Fruit fly (Drosophila melanogaster) whole organism, embryonic: ENCODE measurements around the gene dsf.

ENCODE experiments used
- Abd-B ChIP-seq: fragments of 200-800 bp; sonication (Bioruptor generic); optimal IDR thresholded peaks from 2 replicates; lab custom pipeline; 2018; ENCODE audit warnings: missing biosample characterization, mild to moderate bottlenecking, missing genetic modification characterization, moderate library complexity
- CG10274 ChIP-seq: fragments of 200-800 bp; sonication (Bioruptor generic); optimal IDR thresholded peaks from 3 replicates; lab custom pipeline; 2017; ENCODE audit warnings: missing biosample characterization, mild to moderate bottlenecking, missing genetic modification characterization
- CG10654 ChIP-seq: fragments of 200-800 bp; sonication (Bioruptor generic); optimal IDR thresholded peaks from 2 replicates; lab custom pipeline; 2016; ENCODE audit warnings: missing biosample characterization, missing genetic modification characterization
- CG10979 ChIP-seq: fragments of 200-800 bp; sonication (Bioruptor generic); optimal IDR thresholded peaks from 2 replicates; lab custom pipeline; 2018; ENCODE audit warnings: missing biosample characterization, mild to moderate bottlenecking, missing genetic modification characterization, moderate library complexity
- CG11398 ChIP-seq: fragments of 200-800 bp; sonication (Bioruptor generic); optimal IDR thresholded peaks from 2 replicates; lab custom pipeline; 2016; ENCODE audit warnings: missing biosample characterization, missing genetic modification characterization
- CG12391 ChIP-seq: fragments of 200-800 bp; sonication (Bioruptor generic); optimal IDR thresholded peaks from 3 replicates; lab custom pipeline; 2018; ENCODE audit warnings: missing biosample characterization, mild to moderate bottlenecking, missing genetic modification characterization, moderate library complexity
- CG13775 ChIP-seq: fragments of 200-800 bp; sonication (Bioruptor generic); optimal IDR thresholded peaks from 3 replicates; lab custom pipeline; 2017; ENCODE audit warnings: missing biosample characterization, mild to moderate bottlenecking, missing genetic modification characterization
- CG15479 ChIP-seq: fragments of 200-800 bp; sonication (Bioruptor generic); optimal IDR thresholded peaks from 3 replicates; lab custom pipeline; 2019; ENCODE audit warnings: missing biosample characterization, mild to moderate bottlenecking, missing genetic modification characterization, moderate library complexity
- CG17328 ChIP-seq: fragments of 200-800 bp; sonication (Bioruptor generic); IDR thresholded peaks from 2 replicates; pipeline ENCODE4 v1.3.6; 2022; ENCODE audit warnings: missing biosample characterization, missing genetic modification characterization
- CG1832 ChIP-seq: fragments of 200-800 bp; sonication (Bioruptor generic); optimal IDR thresholded peaks from 2 replicates; lab custom pipeline; 2017; ENCODE audit warnings: missing biosample characterization, mild to moderate bottlenecking, missing genetic modification characterization, inconsistent platforms
- CG3281 ChIP-seq: fragments of 200-800 bp; sonication (Bioruptor generic); optimal IDR thresholded peaks from 3 replicates; lab custom pipeline; 2017; ENCODE audit warnings: missing biosample characterization, mild to moderate bottlenecking, missing genetic modification characterization
- CG34422 ChIP-seq: fragments of 200-800 bp; sonication (Bioruptor generic); IDR thresholded peaks from 3 replicates; pipeline ENCODE4 v1.3.6; 2022; ENCODE audit warnings: missing biosample characterization, missing genetic modification characterization
- CG4404 ChIP-seq: fragments of 200-800 bp; sonication (Bioruptor generic); IDR thresholded peaks from 2 replicates; pipeline ENCODE4 v1.3.6; 2022; ENCODE audit warnings: missing biosample characterization, missing genetic modification characterization
- CG6791 ChIP-seq: fragments of 200-800 bp; sonication (Bioruptor generic); IDR thresholded peaks from 3 replicates; pipeline ENCODE4 v1.3.6; 2022; ENCODE audit warnings: missing biosample characterization, missing genetic modification characterization; ENCODE audit not compliant: partially characterized antibody
- CG6854 ChIP-seq: fragments of 200-800 bp; sonication (Bioruptor generic); optimal IDR thresholded peaks from 3 replicates; lab custom pipeline; 2017; ENCODE audit warnings: missing biosample characterization, mild to moderate bottlenecking, missing genetic modification characterization
- CG7839 ChIP-seq: fragments of 200-800 bp; sonication (Bioruptor generic); optimal IDR thresholded peaks from 3 replicates; lab custom pipeline; 2018; ENCODE audit warnings: missing biosample characterization, mild to moderate bottlenecking, missing genetic modification characterization, moderate library complexity
- CG8924 ChIP-seq: fragments of 200-800 bp; optimal IDR thresholded peaks from 3 replicates; lab custom pipeline; 2019; ENCODE audit warnings: missing biosample characterization, mild to moderate bottlenecking, missing genetic modification characterization, moderate library complexity
- CG9215 ChIP-seq: fragments of 200-800 bp; sonication (Bioruptor generic); IDR thresholded peaks from 2 replicates; pipeline ENCODE4 v1.3.6; 2022; ENCODE audit warnings: missing biosample characterization, missing genetic modification characterization
- Camta ChIP-seq: fragments of 200-800 bp; sonication (Bioruptor generic); optimal IDR thresholded peaks from 2 replicates; lab custom pipeline; 2016; ENCODE audit warnings: missing biosample characterization, missing genetic modification characterization
- Dip3 ChIP-seq: fragments of 200-800 bp; sonication (Bioruptor generic); optimal IDR thresholded peaks from 3 replicates; lab custom pipeline; 2016; ENCODE audit warnings: missing biosample characterization, missing genetic modification characterization
- E2f2 ChIP-seq: fragments of 200-800 bp; sonication (Bioruptor generic); IDR thresholded peaks from 2 replicates; pipeline ENCODE4 v1.3.6; 2022; ENCODE audit warnings: missing biosample characterization, missing genetic modification characterization
- Eip74EF ChIP-seq, 2 experiments: fragments of 200-800 bp in 1 of 2; fragments of >200 bp in 1 of 2; sonication (Bioruptor generic) in 1 of 2; optimal IDR thresholded peaks; 2 replicates each; lab custom pipeline; 2017 to 2019; ENCODE audit warnings: missing biosample characterization in 2 of 2, missing genetic modification characterization in 2 of 2, mild to moderate bottlenecking in 1 of 2, moderate library complexity in 1 of 2
- H15 ChIP-seq: fragments of 200-800 bp; sonication (Bioruptor generic); IDR thresholded peaks from 3 replicates; pipeline ENCODE4 v1.3.6; 2022; ENCODE audit warnings: missing biosample characterization, missing genetic modification characterization
- HHEX ChIP-seq: fragments of 200-800 bp; sonication (Bioruptor generic); optimal IDR thresholded peaks from 3 replicates; lab custom pipeline; 2017; ENCODE audit warnings: missing biosample characterization, mild to moderate bottlenecking, missing genetic modification characterization, missing genetic modification reagents
- Mad ChIP-seq: fragments of 200-800 bp; sonication (Bioruptor generic); optimal IDR thresholded peaks from 2 replicates; lab custom pipeline; 2016; ENCODE audit warnings: missing biosample characterization, missing genetic modification characterization
- Med ChIP-seq: fragments of 200-800 bp; sonication (Bioruptor generic); peaks from one replicate; lab custom pipeline; 2016; ENCODE audit warnings: missing biosample characterization, missing genetic modification characterization, mild to moderate bottlenecking, inconsistent platforms, moderate library complexity
- Meics ChIP-seq: fragments of 200-800 bp; sonication (Bioruptor generic); optimal IDR thresholded peaks from 2 replicates; lab custom pipeline; 2017; ENCODE audit warnings: missing biosample characterization, mild to moderate bottlenecking, missing genetic modification characterization
- Six4 ChIP-seq: fragments of 200-800 bp; sonication (Bioruptor generic); optimal IDR thresholded peaks from 2 replicates; lab custom pipeline; 2016; ENCODE audit warnings: missing biosample characterization, missing genetic modification characterization
- Sox100B ChIP-seq: fragments of 200-800 bp; sonication (Bioruptor generic); optimal IDR thresholded peaks from 3 replicates; lab custom pipeline; 2018; ENCODE audit warnings: missing biosample characterization, mild to moderate bottlenecking, missing genetic modification characterization
- Spps ChIP-seq: fragments of 200-800 bp; sonication (Bioruptor generic); optimal IDR thresholded peaks from 2 replicates; lab custom pipeline; 2018; ENCODE audit warnings: missing biosample characterization, mild to moderate bottlenecking, missing genetic modification characterization
- ab ChIP-seq: fragments of 200-800 bp; sonication (Bioruptor generic); optimal IDR thresholded peaks from 2 replicates; lab custom pipeline; 2016; ENCODE audit warnings: missing biosample characterization, missing genetic modification characterization
- br ChIP-seq: fragments of >200 bp; optimal IDR thresholded peaks from 2 replicates; lab custom pipeline; 2017
- cas ChIP-seq: fragments of 200-800 bp; sonication (Bioruptor generic); IDR thresholded peaks from 2 replicates; pipeline ENCODE4 v1.3.6; 2022; ENCODE audit warnings: missing biosample characterization, missing genetic modification characterization
- caup ChIP-seq: fragments of 200-800 bp; sonication (Bioruptor generic); optimal IDR thresholded peaks from 3 replicates; lab custom pipeline; 2017; ENCODE audit warnings: missing biosample characterization, mild to moderate bottlenecking, missing genetic modification characterization, moderate library complexity; ENCODE audit not compliant: severe bottlenecking
- corto ChIP-seq: fragments of 200-800 bp; sonication (Bioruptor generic); optimal IDR thresholded peaks from 2 replicates; lab custom pipeline; 2016; ENCODE audit warnings: missing biosample characterization, mild to moderate bottlenecking, missing genetic modification characterization, moderate library complexity
- crp ChIP-seq, 2 experiments: fragments of 200-800 bp; sonication (Bioruptor generic); optimal IDR thresholded peaks; 2 replicates in 1 of 2; 3 replicates in 1 of 2; lab custom pipeline; 2017; ENCODE audit warnings: missing biosample characterization in 2 of 2, missing genetic modification characterization in 2 of 2, mild to moderate bottlenecking in 1 of 2, moderate library complexity in 1 of 2
- gce ChIP-seq: fragments of 200-800 bp; sonication (Bioruptor generic); IDR thresholded peaks from 3 replicates; pipeline ENCODE4 v1.3.6; 2022; ENCODE audit warnings: missing biosample characterization, missing genetic modification characterization
- gem ChIP-seq: fragments of 200-800 bp; sonication (Bioruptor generic); optimal IDR thresholded peaks from 2 replicates; lab custom pipeline; 2019; ENCODE audit warnings: missing biosample characterization, mild to moderate bottlenecking, missing genetic modification characterization, moderate library complexity
- gfzf ChIP-seq: fragments of 200-800 bp; sonication (Bioruptor generic); optimal IDR thresholded peaks from 2 replicates; lab custom pipeline; 2016; ENCODE audit warnings: missing biosample characterization, mild to moderate bottlenecking, missing genetic modification characterization, moderate library complexity
- hbn ChIP-seq: fragments of 200-800 bp; sonication (Bioruptor generic); IDR thresholded peaks from 2 replicates; pipeline ENCODE4 v1.3.6; 2022; ENCODE audit warnings: missing biosample characterization, missing genetic modification characterization; ENCODE audit not compliant: partially characterized antibody
- ken ChIP-seq: fragments of 200-800 bp; sonication (Bioruptor generic); IDR thresholded peaks from 3 replicates; pipeline ENCODE4 v1.3.6; 2022; ENCODE audit warnings: missing biosample characterization, missing genetic modification characterization
- lbe ChIP-seq: fragments of 200-800 bp; sonication (Bioruptor generic); optimal IDR thresholded peaks from 2 replicates; lab custom pipeline; 2016; ENCODE audit warnings: missing biosample characterization, mild to moderate bottlenecking, missing genetic modification characterization
- onecut ChIP-seq: fragments of 200-800 bp; sonication (Bioruptor generic); IDR thresholded peaks from 2 replicates; pipeline ENCODE4 v1.3.6; 2022; ENCODE audit warnings: missing biosample characterization, missing genetic modification characterization
- pan ChIP-seq, 4 experiments: fragments of >200 bp in 3 of 4; fragments of 200-800 bp in 1 of 4; sonication (Bioruptor generic) in 1 of 4; optimal IDR thresholded peaks in 3 of 4; IDR thresholded peaks in 1 of 4; 2 replicates each; pipeline versions ENCODE4 v1.3.6 to Lab custom; 2017 to 2022; ENCODE audit warnings: missing biosample characterization in 2 of 4, missing genetic modification characterization in 2 of 4, mixed read lengths in 1 of 4
- salm ChIP-seq: fragments of 200-800 bp; sonication (Bioruptor generic); optimal IDR thresholded peaks from 2 replicates; lab custom pipeline; 2018; ENCODE audit warnings: missing biosample characterization, mild to moderate bottlenecking, missing genetic modification characterization
- seq ChIP-seq: fragments of 200-800 bp; sonication (Bioruptor generic); IDR thresholded peaks from 2 replicates; pipeline ENCODE4 v1.3.6; 2022; ENCODE audit warnings: missing biosample characterization, missing genetic modification characterization
- ttk ChIP-seq: fragments of 200-800 bp; sonication (Bioruptor generic); IDR thresholded peaks from 2 replicates; pipeline ENCODE4 v2.1.2; 2022; ENCODE audit warnings: missing biosample characterization, missing genetic modification characterization
- wek ChIP-seq: fragments of 200-800 bp; sonication (Bioruptor generic); optimal IDR thresholded peaks from 3 replicates; lab custom pipeline; 2018; ENCODE audit warnings: missing biosample characterization, mild to moderate bottlenecking, missing genetic modification characterization, moderate library complexity
- zfh1 ChIP-seq: fragments of 200-800 bp; sonication (Bioruptor generic); IDR thresholded peaks from 3 replicates; pipeline ENCODE4 v1.3.6; 2022; ENCODE audit warnings: missing biosample characterization, missing genetic modification characterization

The dsf gene

dm6 chr2L:5876474-5877067 lies 49.2 kb upstream of the dsf start (continued):
- no peak for TF ChIP-seq gfzf (GFP tag; lab: Kevin White, UChicago)
- TF ChIP-seq CG12391 (tag; lab: Kevin White, UChicago) = no peak
- no peak for TF ChIP-seq Camta
- no peak for TF ChIP-seq crp (GFP tag; optimal IDR thresholded peaks at IDR 0.05; lab: Kevin White, UChicago)
- no peak for TF ChIP-seq lbe (GFP tag; lab: Kevin White, UChicago)
- TF ChIP-seq CG6791 = no peak
- peak; percentile 66 for TF ChIP-seq Meics (GFP tag; lab: Kevin White, UChicago)
- peak; percentile 51 for TF ChIP-seq wek (GFP tag; lab: Kevin White, UChicago)
- TF ChIP-seq CG9215 (GFP tag; lab: Robert Waterston, UW) = no peak
- no peak for TF ChIP-seq CG1832 (GFP tag; lab: Kevin White, UChicago)
- no peak for TF ChIP-seq CG11398 (GFP tag; lab: Kevin White, UChicago)
- no peak for TF ChIP-seq corto (GFP tag; lab: Kevin White, UChicago)
- no peak for TF ChIP-seq CG4404 (GFP tag; lab: Robert Waterston, UW)
- TF ChIP-seq gem (tag; lab: Kevin White, UChicago) = peak; percentile 45
- peak; percentile 48 for TF ChIP-seq Sox100B (GFP tag; lab: Kevin White, UChicago)
- TF ChIP-seq br (lab: Kevin White, UChicago) = no peak
- TF ChIP-seq Dip3 (GFP tag; lab: Kevin White, UChicago) = peak; percentile 16
- no peak for TF ChIP-seq H15 (GFP tag; lab: Robert Waterston, UW)
- no peak for TF ChIP-seq CG6854
- no peak for TF ChIP-seq zfh1 (GFP tag; lab: Robert Waterston, UW)
- TF ChIP-seq caup (GFP tag; lab: Kevin White, UChicago) = peak; percentile 77
- TF ChIP-seq CG7839 (tag; lab: Kevin White, UChicago) = peak; percentile 13
- no peak for TF ChIP-seq hbn
- TF ChIP-seq CG10979 (tag; lab: Kevin White, UChicago) = no peak
- TF ChIP-seq ttk (GFP tag; lab: Robert Waterston, UW) = no peak
- TF ChIP-seq CG34422 (GFP tag; lab: Robert Waterston, UW) = no peak
- no peak for TF ChIP-seq ken (GFP tag; lab: Robert Waterston, UW)
- no peak for TF ChIP-seq salm (tag; lab: Kevin White, UChicago)
- no peak for TF ChIP-seq ab
- TF ChIP-seq seq (GFP tag; lab: Robert Waterston, UW) = peak; percentile 48; the same call in 1 of the 2 replicates
- no peak for TF ChIP-seq Mad (GFP tag; lab: Kevin White, UChicago)
- peak; percentile 85 for TF ChIP-seq Med (GFP tag; lab: Kevin White, UChicago)
- TF ChIP-seq Spps (tag; lab: Kevin White, UChicago) = no peak
- peak; percentile 30; the same call in 1 of the 3 replicates for TF ChIP-seq gce (GFP tag; lab: Robert Waterston, UW)
- no peak for TF ChIP-seq CG10654 (GFP tag; lab: Kevin White, UChicago)
- no peak for TF ChIP-seq cas (GFP tag; lab: Robert Waterston, UW)
- TF ChIP-seq E2f2 (GFP tag; lab: Robert Waterston, UW) = peak; percentile 19; the same call in 1 of the 2 replicates
- no peak for TF ChIP-seq CG10274 (GFP tag; lab: Kevin White, UChicago)
- TF ChIP-seq CG3281 (GFP tag; lab: Kevin White, UChicago) = peak; percentile 72
- TF ChIP-seq onecut (GFP tag; lab: Robert Waterston, UW) = 0 out of 2 replicates have a peak, but pooled peaks have one; percentile 11
- TF ChIP-seq pan (optimal IDR thresholded peaks at IDR 0.05; lab: Kevin White, UChicago) = no peak
- peak in 1 of 2 experiments; percentile 15 for TF ChIP-seq pan (GFP tag; optimal IDR thresholded peaks at IDR 0.05 in 1 of 2, IDR thresholded peaks at IDR 0.05 in 1 of 2)
- TF ChIP-seq Abd-B (GFP tag; lab: Kevin White, UChicago) = no peak
- TF ChIP-seq HHEX = peak; percentile 60
- no peak for TF ChIP-seq CG17328 (GFP tag; lab: Robert Waterston, UW)
- TF ChIP-seq Six4 (GFP tag; lab: Kevin White, UChicago) = no peak
- TF ChIP-seq CG15479 = no peak
- TF ChIP-seq Eip74EF (GFP tag; optimal IDR thresholded peaks at IDR 0.05; lab: Kevin White, UChicago) = peak in 1 of 2 experiments; percentile 6
- TF ChIP-seq CG8924 (tag; lab: Kevin White, UChicago) = no peak
- peak; percentile 15 for TF ChIP-seq CG13775
